Fruit fly (Drosophila melanogaster) whole organism, prepupa: ENCODE data around the gene mof.

ENCODE experiments used
- Blimp-1 ChIP-seq: fragments of 200-800 bp; sonication (Bioruptor generic); optimal IDR thresholded peaks from 3 replicates; lab custom pipeline; 2017; ENCODE audit warnings: missing biosample characterization, missing genetic modification characterization, mild to moderate bottlenecking, moderate library complexity, missing genetic modification reagents
- CG10631 ChIP-seq: fragments of 200-800 bp; sonication (Bioruptor generic); optimal IDR thresholded peaks from 2 replicates; lab custom pipeline; 2016; ENCODE audit warnings: missing biosample characterization, missing genetic modification characterization
- CG11294 ChIP-seq: fragments of 200-800 bp; sonication (Bioruptor generic); IDR thresholded peaks from 2 replicates; pipeline ENCODE4 v1.3.6; 2022; ENCODE audit warnings: missing biosample characterization, missing genetic modification characterization
- CG11762 ChIP-seq: fragments of 200-800 bp; sonication (Bioruptor generic); optimal IDR thresholded peaks from 3 replicates; lab custom pipeline; 2016; ENCODE audit warnings: missing biosample characterization, missing genetic modification characterization; ENCODE audit not compliant: insufficient read depth
- CG11902 ChIP-seq: fragments of 200-800 bp; sonication (Bioruptor generic); optimal IDR thresholded peaks from 3 replicates; lab custom pipeline; 2016; ENCODE audit warnings: missing biosample characterization, missing genetic modification characterization
- CG15336 ChIP-seq: fragments of 200-800 bp; sonication (Bioruptor generic); IDR thresholded peaks from 2 replicates; pipeline ENCODE4 v1.3.6; 2022; ENCODE audit warnings: missing biosample characterization, missing genetic modification characterization
- CG1621 ChIP-seq: fragments of 200-800 bp; sonication (Bioruptor generic); optimal IDR thresholded peaks from 3 replicates; lab custom pipeline; 2018; ENCODE audit warnings: missing biosample characterization, mild to moderate bottlenecking, missing genetic modification characterization
- CG16779 ChIP-seq: fragments of 200-800 bp; sonication (Bioruptor generic); optimal IDR thresholded peaks from 3 replicates; lab custom pipeline; 2017; ENCODE audit warnings: missing biosample characterization, mild to moderate bottlenecking, missing genetic modification characterization
- CG31627 ChIP-seq: fragments of 200-800 bp; sonication (Bioruptor generic); optimal IDR thresholded peaks from 3 replicates; lab custom pipeline; 2016; ENCODE audit warnings: missing biosample characterization, missing genetic modification characterization
- CG32006 ChIP-seq: fragments of 200-800 bp; sonication (Bioruptor generic); optimal IDR thresholded peaks from 3 replicates; lab custom pipeline; 2017; ENCODE audit warnings: missing biosample characterization, mild to moderate bottlenecking, missing genetic modification characterization
- CG6163 ChIP-seq: fragments of 200-800 bp; sonication (Bioruptor generic); IDR thresholded peaks from 3 replicates; pipeline ENCODE4 v1.3.6; 2022; ENCODE audit warnings: missing biosample characterization, missing genetic modification characterization
- CG6276 ChIP-seq: fragments of 200-800 bp; sonication (Bioruptor generic); optimal IDR thresholded peaks from 2 replicates; lab custom pipeline; 2017; ENCODE audit warnings: missing biosample characterization, mild to moderate bottlenecking, missing genetic modification characterization
- CG6792 ChIP-seq: fragments of 200-800 bp; sonication (Bioruptor generic); optimal IDR thresholded peaks from 3 replicates; lab custom pipeline; 2016; ENCODE audit warnings: missing biosample characterization, missing genetic modification characterization
- CG6808 ChIP-seq: fragments of 200-800 bp; sonication (Bioruptor generic); optimal IDR thresholded peaks from 3 replicates; lab custom pipeline; 2017; ENCODE audit warnings: missing biosample characterization, missing genetic modification characterization, mild to moderate bottlenecking, moderate library complexity, missing genetic modification reagents
- CG6854 ChIP-seq: fragments of 200-800 bp; sonication (Bioruptor generic); optimal IDR thresholded peaks from 2 replicates; lab custom pipeline; 2017; ENCODE audit warnings: missing biosample characterization, mild to moderate bottlenecking, missing genetic modification characterization
- CG7368 ChIP-seq: fragments of 200-800 bp; sonication (Bioruptor generic); optimal IDR thresholded peaks from 3 replicates; lab custom pipeline; 2016; ENCODE audit warnings: missing biosample characterization, missing genetic modification characterization
- CG8119 ChIP-seq: fragments of 200-800 bp; sonication (Bioruptor generic); IDR thresholded peaks from 3 replicates; pipeline ENCODE4 v1.3.6; 2022; ENCODE audit warnings: missing biosample characterization, missing genetic modification characterization
- CG8319 ChIP-seq: fragments of 200-800 bp; sonication (Bioruptor generic); optimal IDR thresholded peaks from 3 replicates; lab custom pipeline; 2016; ENCODE audit warnings: missing biosample characterization, missing genetic modification characterization
- CG8632 ChIP-seq: fragments of 200-800 bp; sonication (Bioruptor generic); optimal IDR thresholded peaks from 3 replicates; lab custom pipeline; 2016; ENCODE audit warnings: missing biosample characterization, missing genetic modification characterization
- CG9139 ChIP-seq: fragments of 200-800 bp; sonication (Bioruptor generic); optimal IDR thresholded peaks from 3 replicates; lab custom pipeline; 2017; ENCODE audit warnings: missing biosample characterization, mild to moderate bottlenecking, missing genetic modification characterization
- Eip75B ChIP-seq: fragments of 200-800 bp; sonication (Bioruptor generic); optimal IDR thresholded peaks from 3 replicates; lab custom pipeline; 2016; ENCODE audit warnings: missing biosample characterization, missing genetic modification characterization
- Eip78C ChIP-seq: fragments of 200-800 bp; sonication (Bioruptor generic); peaks from one replicate; lab custom pipeline; 2016; ENCODE audit warnings: missing biosample characterization, missing genetic modification characterization
- Eip93F ChIP-seq: fragments of 200-800 bp; sonication (Bioruptor generic); optimal IDR thresholded peaks from 2 replicates; lab custom pipeline; 2016; ENCODE audit warnings: missing biosample characterization, mild to moderate bottlenecking, missing genetic modification characterization
- Ets96B ChIP-seq: fragments of 200-800 bp; optimal IDR thresholded peaks from 2 replicates; lab custom pipeline; 2019; ENCODE audit warnings: missing biosample characterization, mild to moderate bottlenecking, missing genetic modification characterization, moderate library complexity
- Gug ChIP-seq: fragments of 200-800 bp; sonication (Bioruptor generic); IDR thresholded peaks from 2 replicates; pipeline ENCODE4 v1.3.6; 2022; ENCODE audit warnings: missing biosample characterization, missing genetic modification characterization
- Hr39 ChIP-seq: fragments of 200-800 bp; sonication (Bioruptor generic); optimal IDR thresholded peaks from 2 replicates; lab custom pipeline; 2016; ENCODE audit warnings: missing biosample characterization, missing genetic modification characterization
- Hr4 ChIP-seq: fragments of 200-800 bp; sonication (Bioruptor generic); optimal IDR thresholded peaks from 3 replicates; lab custom pipeline; 2016; ENCODE audit warnings: missing biosample characterization, missing genetic modification characterization
- OdsH ChIP-seq: fragments of 200-800 bp; sonication (Bioruptor generic); optimal IDR thresholded peaks from 3 replicates; lab custom pipeline; 2016; ENCODE audit warnings: missing biosample characterization, missing genetic modification characterization
- Sox15 ChIP-seq: fragments of 200-800 bp; sonication (Bioruptor generic); optimal IDR thresholded peaks from 3 replicates; lab custom pipeline; 2016; ENCODE audit warnings: missing biosample characterization, missing genetic modification characterization
- acj6 ChIP-seq: fragments of 200-800 bp; sonication (Bioruptor generic); optimal IDR thresholded peaks from 3 replicates; lab custom pipeline; 2016; ENCODE audit warnings: missing biosample characterization, missing genetic modification characterization
- cyc ChIP-seq: fragments of 200-800 bp; sonication (Bioruptor generic); optimal IDR thresholded peaks from 3 replicates; lab custom pipeline; 2016; ENCODE audit warnings: missing biosample characterization, missing genetic modification characterization
- dac ChIP-seq: fragments of 200-800 bp; sonication (Bioruptor generic); optimal IDR thresholded peaks from 2 replicates; lab custom pipeline; 2017; ENCODE audit warnings: missing biosample characterization, mild to moderate bottlenecking, missing genetic modification characterization
- dsx ChIP-seq: fragments of 200-800 bp; optimal IDR thresholded peaks from 3 replicates; lab custom pipeline; 2019; ENCODE audit warnings: missing biosample characterization, mild to moderate bottlenecking, missing genetic modification characterization, moderate library complexity; ENCODE audit not compliant: poor library complexity, severe bottlenecking
- esn ChIP-seq: fragments of 200-800 bp; sonication (Bioruptor generic); optimal IDR thresholded peaks from 2 replicates; lab custom pipeline; 2016; ENCODE audit warnings: missing biosample characterization, mild to moderate bottlenecking, missing genetic modification characterization, moderate library complexity
- fd59A ChIP-seq: fragments of 200-800 bp; sonication (Bioruptor generic); optimal IDR thresholded peaks from 2 replicates; lab custom pipeline; 2017; ENCODE audit warnings: missing biosample characterization, mild to moderate bottlenecking, missing genetic modification characterization, missing genetic modification reagents
- fkh ChIP-seq: fragments of 200-800 bp; sonication (Bioruptor generic); optimal IDR thresholded peaks from 3 replicates; lab custom pipeline; 2017; ENCODE audit warnings: missing biosample characterization, mild to moderate bottlenecking, missing genetic modification characterization, moderate library complexity
- lz ChIP-seq: fragments of 200-800 bp; sonication (Bioruptor generic); optimal IDR thresholded peaks from 3 replicates; lab custom pipeline; 2016; ENCODE audit warnings: missing biosample characterization, missing genetic modification characterization
- net ChIP-seq: fragments of 200-800 bp; sonication (Bioruptor generic); optimal IDR thresholded peaks from 3 replicates; lab custom pipeline; 2016; ENCODE audit warnings: missing biosample characterization, missing genetic modification characterization
- salr ChIP-seq, 2 experiments: fragments of 200-800 bp; sonication (Bioruptor generic); optimal IDR thresholded peaks; 3 replicates each; lab custom pipeline; 2016 to 2018; ENCODE audit warnings: missing biosample characterization in 2 of 2, missing genetic modification characterization in 2 of 2, mild to moderate bottlenecking in 1 of 2
- spab ChIP-seq: fragments of 200-800 bp; sonication (Bioruptor generic); optimal IDR thresholded peaks from 2 replicates; lab custom pipeline; 2017; ENCODE audit warnings: missing biosample characterization, mild to moderate bottlenecking, missing genetic modification characterization, missing genetic modification reagents
- ss ChIP-seq, 2 experiments: fragments of 200-800 bp; sonication (Bioruptor generic); optimal IDR thresholded peaks; 2 replicates in 1 of 2; 3 replicates in 1 of 2; lab custom pipeline; 2017 to 2018; ENCODE audit warnings: mild to moderate bottlenecking in 2 of 2, missing biosample characterization in 2 of 2, missing genetic modification characterization in 2 of 2, moderate library complexity in 1 of 2
- svp ChIP-seq: fragments of 200-800 bp; sonication (Bioruptor generic); peaks from one replicate; lab custom pipeline; 2016; ENCODE audit warnings: missing biosample characterization, missing genetic modification characterization
- topi ChIP-seq: fragments of 200-800 bp; sonication (Bioruptor generic); optimal IDR thresholded peaks from 3 replicates; lab custom pipeline; 2016; ENCODE audit warnings: missing biosample characterization, missing genetic modification characterization
- vri ChIP-seq: fragments of 200-800 bp; sonication (Bioruptor generic); optimal IDR thresholded peaks from 3 replicates; lab custom pipeline; 2016; ENCODE audit warnings: missing biosample characterization, mild to moderate bottlenecking, missing genetic modification characterization

mof gene

dm6 chrX:5915752-5916493 is 39.3 kb upstream of the mof start (continued):
- TF ChIP-seq salr (GFP tag; optimal IDR thresholded peaks at IDR 0.05; lab: Kevin White, UChicago) (no peak), CG32006 (peak; percentile 45), OdsH (no peak), lz (GFP tag; lab: Kevin White, UChicago) (no peak), CG11902 (no peak), CG8319 (GFP tag; lab: Kevin White, UChicago) (no peak), Hr4 (GFP tag; lab: Kevin White, UChicago) (no peak), CG31627 (GFP tag; lab: Kevin White, UChicago) (peak; percentile 18), Eip93F (GFP tag; lab: Kevin White, UChicago) (no peak), CG7368 (GFP tag; lab: Kevin White, UChicago) (no peak), CG1621 (tag; lab: Kevin White, UChicago) (no peak), CG6808 (GFP tag; lab: Kevin White, UChicago) (peak; percentile 3), net (peak; percentile 40), dac (GFP tag; lab: Kevin White, UChicago) (no peak), CG11762 (GFP tag; lab: Kevin White, UChicago) (no peak), Eip75B (GFP tag; lab: Kevin White, UChicago) (no peak)

- TF ChIP-seq fkh (GFP tag; lab: Kevin White, UChicago) (no peak), acj6 (GFP tag; lab: Kevin White, UChicago) (no peak), Eip78C (GFP tag; lab: Kevin White, UChicago) (peak; percentile 6), OdsH (no peak), fd59A (no peak), Hr39 (GFP tag; lab: Kevin White, UChicago) (no peak), CG16779 (tag; lab: Kevin White, UChicago) (no peak), CG6276 (no peak), svp (GFP tag; lab: Kevin White, UChicago) (peak; percentile 99), CG6163 (no peak)
Observed at dm6 chrX:5914992-5915751, 38.5 kb upstream of the mof start.

- TF ChIP-seq net (no peak), Gug (GFP tag; lab: Robert Waterston, UW) (no peak), CG11294 (GFP tag; lab: Robert Waterston, UW) (no peak), topi (GFP tag; lab: Kevin White, UChicago) (peak; percentile 39), esn (GFP tag; lab: Kevin White, UChicago) (peak; percentile 41), Sox15 (GFP tag; lab: Kevin White, UChicago) (no peak), dac (GFP tag; lab: Kevin White, UChicago) (no peak), CG6854 (GFP tag; lab: Kevin White, UChicago) (no peak), lz (GFP tag; lab: Kevin White, UChicago) (peak; percentile 15), spab (GFP tag; lab: Kevin White, UChicago) (no peak), CG32006 (no peak), CG8119 (no peak), Ets96B (tag; lab: Kevin White, UChicago) (no peak), dsx (GFP tag; lab: Kevin White, UChicago) (peak; percentile 15), CG7368 (GFP tag; lab: Kevin White, UChicago) (no peak), CG15336 (no peak), CG31627 (GFP tag; lab: Kevin White, UChicago) (peak; percentile 35), Blimp-1 (GFP tag; lab: Kevin White, UChicago) (peak; percentile 20), ss (GFP tag; optimal IDR thresholded peaks at IDR 0.05; lab: Kevin White, UChicago) (no peak), Eip75B (GFP tag; lab: Kevin White, UChicago) (peak; percentile 43), CG1621 (tag; lab: Kevin White, UChicago) (peak; percentile 54), CG6792 (no peak), vri (no peak), OdsH (no peak), CG10631 (GFP tag; lab: Kevin White, UChicago) (no peak), cyc (GFP tag; lab: Kevin White, UChicago) (peak; percentile 48), Eip93F (GFP tag; lab: Kevin White, UChicago) (no peak), CG9139 (GFP tag; lab: Kevin White, UChicago) (no peak), CG8632 (GFP tag; lab: Kevin White, UChicago) (no peak), svp (GFP tag; lab: Kevin White, UChicago) (no peak), Hr4 (GFP tag; lab: Kevin White, UChicago) (no peak), CG11902 (no peak)
Observed at dm6 chrX:5907916-5908315, 31.3 kb upstream of the mof start, which contains the start of gene CG12236. CG12236 (plus strand) TSS chrX:5908135.
